Worm (Caenorhabditis elegans) whole organism, midembryonic: Measurements from ENCODE around the gene rnp-1.

Experiments
- T22C8.4 ChIP-seq: fragments of 200-800 bp; sonication (Bioruptor generic); IDR thresholded peaks from 2 replicates; pipeline ENCODE4 v1.3.6; 2022; ENCODE audit warnings: missing genetic modification characterization, missing compliant biosample characterization
- cog-1 ChIP-seq: sonication (generic microtip); optimal IDR thresholded peaks from 2 replicates; lab custom pipeline; 2016; ENCODE audit warnings: missing genetic modification characterization, missing compliant biosample characterization
- flt-1 ChIP-seq: fragments of 200-800 bp; sonication (Bioruptor generic); IDR thresholded peaks from 2 replicates; pipeline ENCODE4 v1.3.6; 2022; ENCODE audit warnings: missing genetic modification characterization, missing compliant biosample characterization
- klf-2 ChIP-seq: fragments of 200-800 bp; sonication (Bioruptor generic); conservative IDR thresholded peaks from 2 replicates; pipeline ENCODE4 v1.3.6; 2022; ENCODE audit warnings: missing genetic modification reagents, missing genetic modification characterization, missing compliant biosample characterization
- med-1 ChIP-seq: sonication (generic microtip); optimal IDR thresholded peaks from 2 replicates; lab custom pipeline; 2017; ENCODE audit warnings: missing genetic modification characterization, mild to moderate bottlenecking, missing compliant biosample characterization, antibody characterized with exemption, missing genetic modification reagents; ENCODE audit not compliant: insufficient read depth
- ref-1 ChIP-seq: fragments of 200-800 bp; sonication (Bioruptor generic); conservative IDR thresholded peaks from 2 replicates; pipeline ENCODE4 v1.3.6; 2022; ENCODE audit warnings: missing genetic modification reagents, missing genetic modification characterization, missing compliant biosample characterization
- ztf-23 ChIP-seq: fragments of 200-800 bp; sonication (Bioruptor generic); IDR thresholded peaks from 2 replicates; pipeline ENCODE4 v1.3.6; 2022; ENCODE audit warnings: missing genetic modification reagents, missing genetic modification characterization, missing compliant biosample characterization
- ztf-29 ChIP-seq: fragments of 200-800 bp; sonication (Bioruptor generic); IDR thresholded peaks from 2 replicates; pipeline ENCODE4 v1.3.6; 2022; ENCODE audit warnings: missing genetic modification reagents, missing genetic modification characterization, missing compliant biosample characterization

ce11 chrV:12197748-12198147, 5.7 kb downstream of the rnp-1 start:
- no peak for TF ChIP-seq ref-1 (GFP tag; lab: Robert Waterston, UW)
- TF ChIP-seq med-1 (GFP tag; lab: Kevin White, UChicago) = no peak
- TF ChIP-seq flt-1 (GFP tag; lab: Robert Waterston, UW) = no peak
- no peak for TF ChIP-seq ztf-29 (GFP tag; lab: Robert Waterston, UW)
- no peak for TF ChIP-seq T22C8.4 (GFP tag; lab: Robert Waterston, UW)
- TF ChIP-seq klf-2 (GFP tag; lab: Robert Waterston, UW) = no peak
- TF ChIP-seq ztf-23 (GFP tag; lab: Robert Waterston, UW) = no peak
- no peak for TF ChIP-seq cog-1 (tag; lab: Kevin White, UChicago)
